Fruit fly (Drosophila melanogaster): ENCODE data around the gene CG32536.

CG32536 gene

DNA sequence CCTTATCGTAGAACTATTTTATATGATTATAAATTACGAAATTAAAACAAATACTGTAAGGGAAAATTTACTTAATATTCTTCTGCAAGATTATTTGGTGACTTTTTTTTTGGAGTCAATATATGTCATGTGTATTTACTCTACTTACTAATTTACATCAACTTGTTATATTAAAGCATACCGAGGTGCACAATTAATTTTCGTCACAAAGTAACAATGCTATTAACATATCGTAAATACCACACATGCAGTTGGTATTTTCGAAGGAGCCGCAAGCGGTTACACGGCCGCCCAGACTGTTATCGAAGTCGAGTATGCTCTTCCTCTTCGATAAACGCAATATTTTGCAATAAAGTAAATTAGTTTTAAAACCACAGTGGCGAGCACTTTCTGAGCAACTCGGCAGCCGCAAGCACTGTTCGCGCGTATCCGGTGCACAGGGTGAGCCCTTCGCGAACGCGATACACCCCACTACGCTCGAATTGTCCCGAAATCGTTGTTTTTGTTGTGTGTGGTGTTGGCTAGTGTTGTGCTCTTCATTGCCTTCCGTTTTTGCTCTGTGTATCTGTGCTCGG is 15.1 kb downstream of the CG32536 start, which contains the start of gene Vav:
TSS of gene Vav (plus strand) at position 293 of the 575 bp plus-strand sequence.
- TF ChIP-seq Crg-1 (GFP tag; optimal IDR thresholded peaks at IDR 0.05) (no peak), Mnt (GFP tag; optimal IDR thresholded peaks at IDR 0.05) (no peak), ovo (GFP tag; optimal IDR thresholded peaks at IDR 0.05) (no peak), CG14711 (tag; optimal IDR thresholded peaks at IDR 0.05) (no peak), kay (GFP tag; ENCODE audit: borderline replicate concordance) (no peak), tj (GFP tag; optimal IDR thresholded peaks at IDR 0.05) (peak; percentile 15), CG7101 (tag; optimal IDR thresholded peaks at IDR 0.05) (no peak), cnc (optimal IDR thresholded peaks at IDR 0.05) (no peak), bab1 (GFP tag; optimal IDR thresholded peaks at IDR 0.05) (peak; percentile 52), toe (GFP tag; optimal IDR thresholded peaks at IDR 0.05) (no peak), CG11617 (GFP tag; optimal IDR thresholded peaks at IDR 0.05) (no peak)

DNA sequence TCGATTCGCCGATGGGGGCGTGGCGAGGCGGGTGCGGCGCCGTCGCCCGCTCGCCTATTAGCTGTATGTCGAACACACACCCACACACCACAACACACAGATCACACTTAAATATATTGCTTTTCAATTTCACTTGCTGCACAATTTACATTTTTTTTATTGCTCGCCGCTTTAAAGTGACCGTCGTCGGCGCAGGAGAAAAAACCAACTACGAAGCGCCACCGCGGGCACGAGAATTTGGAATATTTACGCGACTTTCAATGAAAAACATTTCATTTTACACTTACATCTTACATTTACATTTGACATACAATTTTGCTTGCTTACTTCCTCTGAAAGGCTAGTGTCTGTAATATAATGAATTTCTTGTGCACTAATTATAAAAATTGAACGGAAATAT is 15.6 kb downstream of the CG32536 start, which contains the start of gene rictor:
TSS of gene rictor (minus strand) at position 170 of the 400 bp plus-strand sequence.
- TF ChIP-seq pad (GFP tag; optimal IDR thresholded peaks at IDR 0.05) (no peak), CG7101 (tag; optimal IDR thresholded peaks at IDR 0.05) (no peak), cnc (optimal IDR thresholded peaks at IDR 0.05) (no peak)

DNA sequence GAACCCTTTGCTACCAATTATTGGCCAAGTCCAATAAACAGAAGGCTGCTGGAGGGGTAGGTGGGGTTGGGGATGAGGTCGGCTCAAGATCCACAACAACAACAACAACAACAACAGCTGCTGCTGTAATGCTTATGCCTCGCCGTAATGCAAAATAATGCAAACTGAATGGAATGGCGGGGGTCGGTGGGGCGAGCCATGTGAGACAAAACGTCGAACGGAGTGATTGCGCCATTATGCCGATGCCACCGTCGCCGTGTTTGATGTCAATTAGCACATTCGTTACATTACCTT is 16.1 kb downstream of the CG32536 start:
- TF ChIP-seq Hr96 (GFP tag; optimal IDR thresholded peaks at IDR 0.05), result no peak
- peak; percentile 48 for TF ChIP-seq ovo (GFP tag; optimal IDR thresholded peaks at IDR 0.05)
- peak; percentile 46 for TF ChIP-seq tj (GFP tag; optimal IDR thresholded peaks at IDR 0.05)
- TF ChIP-seq CG14711 (tag; optimal IDR thresholded peaks at IDR 0.05), result no peak
- peak; percentile 30 for TF ChIP-seq Mnt (GFP tag; optimal IDR thresholded peaks at IDR 0.05)

dm6 chrX:19259802-19260695 is 16.6 kb downstream of the CG32536 start:
- TF ChIP-seq CG7045 (GFP tag; optimal IDR thresholded peaks at IDR 0.05), result no peak
- TF ChIP-seq toe (GFP tag; optimal IDR thresholded peaks at IDR 0.05), result no peak
- TF ChIP-seq bab1 (GFP tag; optimal IDR thresholded peaks at IDR 0.05), result no peak
- peak; percentile 99 for TF ChIP-seq ovo (GFP tag; optimal IDR thresholded peaks at IDR 0.05)
- TF ChIP-seq tj (GFP tag; optimal IDR thresholded peaks at IDR 0.05), result peak; percentile 29
- TF ChIP-seq pad (GFP tag; optimal IDR thresholded peaks at IDR 0.05), result peak; percentile 91
- no peak for TF ChIP-seq CG1620 (GFP tag; optimal IDR thresholded peaks at IDR 0.05)
- no peak for TF ChIP-seq Hr96 (GFP tag; optimal IDR thresholded peaks at IDR 0.05)
- peak; percentile 35 for TF ChIP-seq cic (GFP tag; optimal IDR thresholded peaks at IDR 0.05)
- peak; percentile 28 to 61 for TF ChIP-seq cnc (optimal IDR thresholded peaks at IDR 0.05)
- TF ChIP-seq CG11617 (GFP tag; optimal IDR thresholded peaks at IDR 0.05), result no peak
- peak; percentile 29 for TF ChIP-seq Mnt (GFP tag; optimal IDR thresholded peaks at IDR 0.05)

DNA sequence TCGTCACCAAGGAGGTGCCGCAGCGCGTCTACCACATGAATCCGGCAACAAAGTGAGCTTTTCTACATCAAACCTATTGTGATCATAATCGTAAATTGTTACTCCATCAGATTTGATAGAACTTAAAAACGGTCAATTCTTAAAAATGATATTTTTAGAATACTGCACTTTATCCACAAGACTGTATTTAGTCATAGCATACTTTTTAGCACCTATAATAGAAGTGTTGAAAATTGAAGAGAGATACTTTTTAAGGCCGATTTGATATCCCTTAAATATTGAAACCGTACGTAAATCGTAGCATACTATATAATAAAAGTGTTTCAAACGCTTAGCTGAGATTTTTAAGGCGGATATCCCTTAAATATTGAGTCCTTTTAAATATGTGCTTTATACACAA is 26.5 kb downstream of the CG32536 start:
- TF ChIP-seq CG7101 (tag; optimal IDR thresholded peaks at IDR 0.05) (no peak), cic (GFP tag; optimal IDR thresholded peaks at IDR 0.05) (no peak), CG33017 (tag; optimal IDR thresholded peaks at IDR 0.05) (no peak), Hr96 (GFP tag; optimal IDR thresholded peaks at IDR 0.05) (no peak), CG14711 (tag; optimal IDR thresholded peaks at IDR 0.05) (no peak), tj (GFP tag; optimal IDR thresholded peaks at IDR 0.05) (no peak), kay (GFP tag; ENCODE audit: borderline replicate concordance) (no peak), toe (GFP tag; optimal IDR thresholded peaks at IDR 0.05) (no peak), CG5204 (GFP tag; optimal IDR thresholded peaks at IDR 0.05) (no peak), pad (GFP tag; optimal IDR thresholded peaks at IDR 0.05) (no peak), CG11617 (GFP tag; optimal IDR thresholded peaks at IDR 0.05) (no peak), cnc (optimal IDR thresholded peaks at IDR 0.05) (no peak), ovo (GFP tag; optimal IDR thresholded peaks at IDR 0.05) (no peak), CG7045 (GFP tag; optimal IDR thresholded peaks at IDR 0.05) (no peak), Mnt (GFP tag; optimal IDR thresholded peaks at IDR 0.05) (no peak), bab1 (GFP tag; optimal IDR thresholded peaks at IDR 0.05) (no peak), Crg-1 (GFP tag; optimal IDR thresholded peaks at IDR 0.05) (no peak), Clk (GFP tag; optimal IDR thresholded peaks at IDR 0.05) (no peak), CG12768 (GFP tag; optimal IDR thresholded peaks at IDR 0.05) (no peak), CG1620 (GFP tag; optimal IDR thresholded peaks at IDR 0.05) (no peak)

dm6 chrX:19249339-19249738 is 27.4 kb downstream of the CG32536 start:
- TF ChIP-seq CG11617 (GFP tag; optimal IDR thresholded peaks at IDR 0.05) (no peak), CG7101 (tag; optimal IDR thresholded peaks at IDR 0.05) (no peak), cic (GFP tag; optimal IDR thresholded peaks at IDR 0.05) (no peak), Clk (GFP tag; optimal IDR thresholded peaks at IDR 0.05) (no peak), CG33017 (tag; optimal IDR thresholded peaks at IDR 0.05) (no peak), bab1 (GFP tag; optimal IDR thresholded peaks at IDR 0.05) (no peak), CG7045 (GFP tag; optimal IDR thresholded peaks at IDR 0.05) (no peak), kay (GFP tag; ENCODE audit: borderline replicate concordance) (no peak), CG12768 (GFP tag; optimal IDR thresholded peaks at IDR 0.05) (no peak), CG14711 (tag; optimal IDR thresholded peaks at IDR 0.05) (no peak), ovo (GFP tag; optimal IDR thresholded peaks at IDR 0.05) (no peak), pad (GFP tag; optimal IDR thresholded peaks at IDR 0.05) (no peak), tj (GFP tag; optimal IDR thresholded peaks at IDR 0.05) (no peak), CG1620 (GFP tag; optimal IDR thresholded peaks at IDR 0.05) (no peak), Mnt (GFP tag; optimal IDR thresholded peaks at IDR 0.05) (no peak), toe (GFP tag; optimal IDR thresholded peaks at IDR 0.05) (no peak)

All from whole organism, adult.